Fruit fly (Drosophila melanogaster): Measurements from ENCODE around the gene Lectin-galC1.

Gene Lectin-galC1

DNA sequence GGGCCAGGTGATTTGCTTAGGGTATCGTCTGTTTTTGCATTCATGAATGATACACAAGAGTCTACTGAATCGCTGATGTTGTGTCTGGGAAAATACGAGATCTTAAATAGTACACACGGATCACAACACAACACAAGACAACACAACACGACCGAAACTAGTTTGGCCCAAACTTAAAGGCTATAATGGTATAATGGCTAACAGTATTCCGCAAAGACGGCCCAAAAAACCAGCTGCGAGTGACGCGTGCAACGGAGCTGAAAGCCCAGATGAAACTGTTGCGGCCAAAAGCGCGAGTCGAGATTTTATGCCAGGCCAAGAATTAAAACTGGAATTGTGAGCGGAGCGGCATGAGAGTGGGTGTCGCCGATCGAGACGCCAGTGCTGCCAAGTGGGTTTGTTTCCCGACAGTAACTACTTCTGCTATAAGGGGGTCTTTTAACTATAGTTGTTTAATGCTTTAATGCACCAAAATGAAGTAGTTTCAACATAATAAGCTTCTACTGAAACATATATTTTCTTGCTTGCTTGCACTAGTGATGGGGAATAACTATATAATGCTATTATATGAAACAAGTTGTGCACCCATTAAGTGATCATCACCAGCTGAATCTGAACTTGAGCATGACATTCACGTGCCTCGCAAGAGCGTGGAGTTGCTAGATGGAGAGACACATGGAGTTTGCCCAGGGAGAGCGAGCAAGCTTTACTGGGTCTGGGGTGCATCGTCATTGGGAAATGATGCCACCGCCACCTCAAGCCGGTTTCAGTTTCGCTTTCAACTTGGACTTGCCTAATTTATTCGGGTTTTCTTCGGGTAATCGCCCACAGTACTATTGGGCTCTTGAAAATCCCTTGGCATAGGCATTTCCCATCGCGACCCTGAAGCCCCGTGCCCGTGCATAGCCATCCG is 21.7 kb downstream of the Lectin-galC1 start (continued):
- TF ChIP-seq CTCF (GFP tag; optimal IDR thresholded peaks at IDR 0.05) (no peak), CG6854 (GFP tag; optimal IDR thresholded peaks at IDR 0.05) (no peak), CG2889 (GFP tag; IDR thresholded peaks at IDR 0.05) (no peak), CG18262 (tag; optimal IDR thresholded peaks at IDR 0.05) (no peak), wek (GFP tag; optimal IDR thresholded peaks at IDR 0.05) (no peak), dmrt99B (tag; optimal IDR thresholded peaks at IDR 0.05) (peak; percentile 10), CG11398 (GFP tag; optimal IDR thresholded peaks at IDR 0.05) (no peak), sim (GFP tag; IDR thresholded peaks at IDR 0.05) (no peak), D19A (tag; optimal IDR thresholded peaks at IDR 0.05) (no peak), bcd (GFP tag; optimal IDR thresholded peaks at IDR 0.05) (no peak), CG4328 (GFP tag; optimal IDR thresholded peaks at IDR 0.05) (no peak), ci (GFP tag; IDR thresholded peaks at IDR 0.05) (0 out of 3 replicates have a peak, but pooled peaks have one; percentile 16), CG30020 (tag; optimal IDR thresholded peaks at IDR 0.05) (no peak), lbe (GFP tag; optimal IDR thresholded peaks at IDR 0.05) (no peak), CG3726 (GFP tag; IDR thresholded peaks at IDR 0.05) (no peak), CG15601 (tag; optimal IDR thresholded peaks at IDR 0.05) (no peak), CG31224 (GFP tag; IDR thresholded peaks at IDR 0.05) (no peak), ftz-f1 (GFP tag; optimal IDR thresholded peaks at IDR 0.05) (no peak), CG10431 (GFP tag; optimal IDR thresholded peaks at IDR 0.05) (no peak), dimm (GFP tag; IDR thresholded peaks at IDR 0.05) (no peak), Antp (GFP tag; optimal IDR thresholded peaks at IDR 0.05) (no peak), NK7.1 (GFP tag; optimal IDR thresholded peaks at IDR 0.05) (no peak), CG1792 (GFP tag; optimal IDR thresholded peaks at IDR 0.05) (no peak), CG7357 (GFP tag; IDR thresholded peaks at IDR 0.05) (no peak), CG32772 (GFP tag; IDR thresholded peaks at IDR 0.05) (no peak), MTF-1 (GFP tag; optimal IDR thresholded peaks at IDR 0.05; ENCODE audit: borderline replicate concordance) (no peak), unc-4 (GFP tag; IDR thresholded peaks at IDR 0.05; ENCODE audit: partially characterized antibody) (no peak), Hr78 (GFP tag; optimal IDR thresholded peaks at IDR 0.05) (no peak), Doc2 (GFP tag; IDR thresholded peaks at IDR 0.05) (no peak), nmo (GFP tag; optimal IDR thresholded peaks at IDR 0.05) (no peak), CG13624 (GFP tag; optimal IDR thresholded peaks at IDR 0.05) (no peak), twi (tag; optimal IDR thresholded peaks at IDR 0.05) (no peak), CG10209 (GFP tag; optimal IDR thresholded peaks at IDR 0.05) (no peak), CG6683 (GFP tag; optimal IDR thresholded peaks at IDR 0.05) (no peak), Fer1 (GFP tag; optimal IDR thresholded peaks at IDR 0.05) (no peak), CG3065 (GFP tag; optimal IDR thresholded peaks at IDR 0.05) (no peak), D19B (GFP tag; optimal IDR thresholded peaks at IDR 0.05) (no peak), CG31365 (tag; optimal IDR thresholded peaks at IDR 0.05) (no peak), stwl (tag; optimal IDR thresholded peaks at IDR 0.05) (no peak), CG6654 (GFP tag; optimal IDR thresholded peaks at IDR 0.05) (no peak), so (GFP tag; IDR thresholded peaks at IDR 0.05) (no peak), ham (GFP tag; IDR thresholded peaks at IDR 0.05) (no peak), HLH3B (GFP tag; IDR thresholded peaks at IDR 0.05) (0 out of 2 replicates have a peak, but pooled peaks have one; percentile 23), exex (tag; optimal IDR thresholded peaks at IDR 0.05) (no peak), kay (GFP tag; optimal IDR thresholded peaks at IDR 0.05) (no peak), sob (GFP tag; IDR thresholded peaks at IDR 0.05) (no peak), bsh (GFP tag; optimal IDR thresholded peaks at IDR 0.05) (peak in 1 of 2 experiments; percentile 6), dpn (GFP tag; optimal IDR thresholded peaks at IDR 0.05) (no peak), CG15269 (tag; optimal IDR thresholded peaks at IDR 0.05) (no peak), Xbp1 (GFP tag; optimal IDR thresholded peaks at IDR 0.05) (no peak)

Measured in whole organism, embryonic.